Worm (Caenorhabditis elegans) whole organism, young adult: ENCODE results near the gene F13E9.16.

Experiments
- B0019.2 ChIP-seq: fragments of 200-800 bp; sonication (Bioruptor generic); conservative IDR thresholded peaks from 2 replicates; pipeline ENCODE4 v1.3.6; 2022; ENCODE audit warnings: missing genetic modification reagents, missing genetic modification characterization, missing compliant biosample characterization
- B0261.1 ChIP-seq: sonication (generic microtip); optimal IDR thresholded peaks from 2 replicates; lab custom pipeline; 2016; ENCODE audit warnings: mild to moderate bottlenecking, missing genetic modification characterization, moderate library complexity, missing compliant biosample characterization
- B0336.3 ChIP-seq: fragments of 200-800 bp; sonication (Bioruptor generic); IDR thresholded peaks from 2 replicates; pipeline ENCODE4 v1.3.6; 2022; ENCODE audit warnings: missing genetic modification characterization, missing compliant biosample characterization
- C17E4.6 ChIP-seq: fragments of 200-800 bp; sonication (Bioruptor generic); IDR thresholded peaks from 2 replicates; pipeline ENCODE4 v1.3.6; 2022; ENCODE audit warnings: missing genetic modification reagents, missing genetic modification characterization, missing compliant biosample characterization
- F52B5.7 ChIP-seq: sonication (generic microtip); optimal IDR thresholded peaks from 2 replicates; lab custom pipeline; 2016; ENCODE audit warnings: mild to moderate bottlenecking, missing genetic modification characterization, missing compliant biosample characterization
- F55B11.4 ChIP-seq: sonication (generic microtip); optimal IDR thresholded peaks from 2 replicates; lab custom pipeline; 2016; ENCODE audit warnings: missing compliant biosample characterization, missing genetic modification characterization, borderline replicate concordance; ENCODE audit not compliant: insufficient read depth
- K11D2.4 ChIP-seq: fragments of 200-800 bp; sonication (Bioruptor generic); IDR thresholded peaks from 2 replicates; pipeline ENCODE4 v1.3.6; 2022; ENCODE audit warnings: missing genetic modification reagents, missing genetic modification characterization, missing compliant biosample characterization
- T26A5.8 ChIP-seq: sonication (generic microtip); optimal IDR thresholded peaks from 2 replicates; lab custom pipeline; 2016; ENCODE audit warnings: missing genetic modification characterization, missing compliant biosample characterization
- Y53F4B.3 ChIP-seq: fragments of 200-800 bp; sonication (Bioruptor generic); IDR thresholded peaks from 2 replicates; pipeline ENCODE4 v1.3.6; 2022; ENCODE audit warnings: missing genetic modification reagents, missing genetic modification characterization, missing compliant biosample characterization
- Y53G8AR.9 ChIP-seq: fragments of 200-800 bp; sonication (Bioruptor generic); conservative IDR thresholded peaks from 2 replicates; pipeline ENCODE4 v1.3.6; 2022; ENCODE audit warnings: missing genetic modification reagents, missing genetic modification characterization, missing compliant biosample characterization
- Y56A3A.18 ChIP-seq: fragments of 200-800 bp; sonication (Bioruptor generic); IDR thresholded peaks from 2 replicates; pipeline ENCODE4 v1.3.6; 2022; ENCODE audit warnings: missing genetic modification reagents, missing genetic modification characterization, missing compliant biosample characterization
- ZK185.1 ChIP-seq: sonication (generic microtip); optimal IDR thresholded peaks from 2 replicates; lab custom pipeline; 2016; ENCODE audit warnings: mild to moderate bottlenecking, missing genetic modification characterization, missing compliant biosample characterization; ENCODE audit not compliant: poor library complexity, severe bottlenecking
- aptf-3 ChIP-seq: fragments of 200-800 bp; sonication (Bioruptor generic); IDR thresholded peaks from 2 replicates; pipeline ENCODE4 v1.3.6; 2022; ENCODE audit warnings: missing genetic modification characterization, missing compliant biosample characterization
- athp-1 ChIP-seq: sonication (generic microtip); optimal IDR thresholded peaks from 2 replicates; lab custom pipeline; 2017; ENCODE audit warnings: mild to moderate bottlenecking, missing genetic modification characterization, missing compliant biosample characterization
- attf-3 ChIP-seq: fragments of 200-800 bp; sonication (Bioruptor generic); conservative IDR thresholded peaks from 2 replicates; pipeline ENCODE4 v1.3.6; 2022; ENCODE audit warnings: missing genetic modification reagents, missing genetic modification characterization, missing compliant biosample characterization
- attf-6 ChIP-seq: fragments of 200-800 bp; sonication (Bioruptor generic); IDR thresholded peaks from 2 replicates; pipeline ENCODE4 v1.3.6; 2022; ENCODE audit warnings: missing genetic modification reagents, missing genetic modification characterization, missing compliant biosample characterization
- bed-1 ChIP-seq: fragments of 200-800 bp; sonication (Bioruptor generic); IDR thresholded peaks from 2 replicates; pipeline ENCODE4 v1.3.6; 2022; ENCODE audit warnings: missing genetic modification reagents, missing genetic modification characterization, missing compliant biosample characterization
- ccch-3 ChIP-seq: fragments of 200-800 bp; sonication (Bioruptor generic); optimal IDR thresholded peaks from 2 replicates; lab custom pipeline; 2018; ENCODE audit warnings: mild to moderate bottlenecking, missing genetic modification characterization, missing compliant biosample characterization
- ceh-58 ChIP-seq: fragments of 200-800 bp; sonication (Bioruptor generic); IDR thresholded peaks from 2 replicates; pipeline ENCODE4 v1.3.6; 2022; ENCODE audit warnings: missing genetic modification characterization, missing compliant biosample characterization
- ceh-91 ChIP-seq: fragments of 200-800 bp; sonication (Bioruptor generic); IDR thresholded peaks from 2 replicates; pipeline ENCODE4 v1.3.6; 2022; ENCODE audit warnings: missing genetic modification reagents, missing genetic modification characterization, missing compliant biosample characterization
- die-1 ChIP-seq: sonication (generic microtip); optimal IDR thresholded peaks from 2 replicates; lab custom pipeline; 2016; ENCODE audit warnings: missing genotype, mild to moderate bottlenecking, missing genetic modification characterization, missing compliant biosample characterization
- dox-1 ChIP-seq: fragments of 200-800 bp; sonication (Bioruptor generic); IDR thresholded peaks from 2 replicates; pipeline ENCODE4 v1.3.6; 2022; ENCODE audit warnings: missing genetic modification reagents, missing genetic modification characterization, missing compliant biosample characterization
- dpff-1 ChIP-seq: sonication (generic microtip); optimal IDR thresholded peaks from 2 replicates; lab custom pipeline; 2017; ENCODE audit warnings: mild to moderate bottlenecking, missing genetic modification characterization, missing compliant biosample characterization
- fkh-3 ChIP-seq: sonication (generic microtip); optimal IDR thresholded peaks from 2 replicates; lab custom pipeline; 2016; ENCODE audit warnings: mild to moderate bottlenecking, missing genetic modification characterization, missing compliant biosample characterization
- him-1 ChIP-seq: sonication (generic microtip); optimal IDR thresholded peaks from 2 replicates; lab custom pipeline; 2016; ENCODE audit warnings: missing genotype, missing genetic modification reagents, missing genetic modification characterization, missing compliant biosample characterization
- hlh-12 ChIP-seq: sonication (generic microtip); optimal IDR thresholded peaks from 2 replicates; lab custom pipeline; 2016; ENCODE audit warnings: missing genetic modification characterization, missing compliant biosample characterization
- hsf-1 ChIP-seq: fragments of 200-800 bp; sonication (Bioruptor generic); IDR thresholded peaks from 2 replicates; pipeline ENCODE4 v1.3.6; 2022; ENCODE audit warnings: missing genetic modification reagents, missing genetic modification characterization, missing compliant biosample characterization
- let-526 ChIP-seq: fragments of 200-800 bp; sonication (Bioruptor generic); IDR thresholded peaks from 2 replicates; pipeline ENCODE4 v1.3.6; 2022; ENCODE audit warnings: missing genetic modification reagents, missing genetic modification characterization, missing compliant biosample characterization
- lin-40 ChIP-seq: sonication (generic microtip); optimal IDR thresholded peaks from 2 replicates; lab custom pipeline; 2016; ENCODE audit warnings: missing genetic modification characterization, mild to moderate bottlenecking, missing compliant biosample characterization, missing genotype, missing genetic modification reagents
- madf-6 ChIP-seq: fragments of 200-800 bp; sonication (Bioruptor generic); IDR thresholded peaks from 2 replicates; pipeline ENCODE4 v1.3.6; 2022; ENCODE audit warnings: missing genetic modification reagents, missing genetic modification characterization, missing compliant biosample characterization
- madf-8 ChIP-seq: fragments of 200-800 bp; sonication (Bioruptor generic); conservative IDR thresholded peaks from 2 replicates; pipeline ENCODE4 v1.3.6; 2022; ENCODE audit warnings: missing genetic modification reagents, missing genetic modification characterization, missing compliant biosample characterization
- mes-4 ChIP-seq: sonication (generic microtip); optimal IDR thresholded peaks from 2 replicates; lab custom pipeline; 2016; ENCODE audit warnings: missing genotype, missing genetic modification characterization, missing compliant biosample characterization
- nfyb-1 ChIP-seq: fragments of 200-800 bp; sonication (Bioruptor generic); IDR thresholded peaks from 2 replicates; pipeline ENCODE4 v1.3.6; 2022; ENCODE audit warnings: missing genetic modification reagents, missing genetic modification characterization, missing compliant biosample characterization
- nhr-179 ChIP-seq: sonication (generic microtip); optimal IDR thresholded peaks from 2 replicates; lab custom pipeline; 2016; ENCODE audit warnings: mild to moderate bottlenecking, missing genetic modification characterization, missing compliant biosample characterization
- nhr-27 ChIP-seq: fragments of 200-800 bp; sonication (Bioruptor generic); optimal IDR thresholded peaks from 2 replicates; lab custom pipeline; 2018; ENCODE audit warnings: mild to moderate bottlenecking, missing genetic modification characterization, moderate library complexity, missing compliant biosample characterization
- nhr-80 ChIP-seq: sonication (generic microtip); optimal IDR thresholded peaks from 2 replicates; lab custom pipeline; 2016; ENCODE audit warnings: missing genetic modification characterization, missing compliant biosample characterization
- nhr-90 ChIP-seq: sonication (generic microtip); optimal IDR thresholded peaks from 2 replicates; lab custom pipeline; 2016; ENCODE audit warnings: missing genotype, mild to moderate bottlenecking, missing genetic modification characterization, missing compliant biosample characterization
- pbrm-1 ChIP-seq: fragments of 200-800 bp; sonication (Bioruptor generic); IDR thresholded peaks from 2 replicates; pipeline ENCODE4 v1.3.6; 2022; ENCODE audit warnings: missing genetic modification reagents, missing genetic modification characterization, missing compliant biosample characterization
- repo-1 ChIP-seq: sonication (generic microtip); optimal IDR thresholded peaks from 2 replicates; lab custom pipeline; 2017; ENCODE audit warnings: mild to moderate bottlenecking, missing genetic modification characterization, missing compliant biosample characterization
- sdz-38 ChIP-seq: sonication (generic microtip); optimal IDR thresholded peaks from 2 replicates; lab custom pipeline; 2016; ENCODE audit warnings: missing genotype, missing genetic modification characterization, missing compliant biosample characterization
- snpc-1.3 ChIP-seq: sonication (generic microtip); optimal IDR thresholded peaks from 2 replicates; lab custom pipeline; 2017; ENCODE audit warnings: missing genetic modification characterization, mild to moderate bottlenecking, missing compliant biosample characterization, antibody characterized with exemption, moderate library complexity, missing genotype, missing genetic modification reagents; ENCODE audit not compliant: insufficient read depth
- snpc-4 ChIP-seq, 5 experiments: fragments of 150-350 bp in 1 of 5; sonication (generic microtip) in 4 of 5; optimal IDR thresholded peaks; 2 replicates each; lab custom pipeline; 2014 to 2018; ENCODE audit warnings: missing genetic modification characterization in 5 of 5, missing biosample characterization in 3 of 5, antibody characterized with exemption in 2 of 5, mild to moderate bottlenecking in 2 of 5, missing compliant biosample characterization in 2 of 5, missing genotype in 2 of 5, moderate library complexity in 2 of 5, missing genetic modification reagents in 1 of 5
- tbx-9 ChIP-seq: sonication (generic microtip); optimal IDR thresholded peaks from 2 replicates; lab custom pipeline; 2016; ENCODE audit warnings: borderline replicate concordance, missing genetic modification characterization, inconsistent platforms, missing compliant biosample characterization
- zim-3 ChIP-seq: sonication (generic microtip); optimal IDR thresholded peaks from 2 replicates; lab custom pipeline; 2017; ENCODE audit warnings: mild to moderate bottlenecking, missing genetic modification characterization, moderate library complexity, missing compliant biosample characterization

The F13E9.16 gene

DNA sequence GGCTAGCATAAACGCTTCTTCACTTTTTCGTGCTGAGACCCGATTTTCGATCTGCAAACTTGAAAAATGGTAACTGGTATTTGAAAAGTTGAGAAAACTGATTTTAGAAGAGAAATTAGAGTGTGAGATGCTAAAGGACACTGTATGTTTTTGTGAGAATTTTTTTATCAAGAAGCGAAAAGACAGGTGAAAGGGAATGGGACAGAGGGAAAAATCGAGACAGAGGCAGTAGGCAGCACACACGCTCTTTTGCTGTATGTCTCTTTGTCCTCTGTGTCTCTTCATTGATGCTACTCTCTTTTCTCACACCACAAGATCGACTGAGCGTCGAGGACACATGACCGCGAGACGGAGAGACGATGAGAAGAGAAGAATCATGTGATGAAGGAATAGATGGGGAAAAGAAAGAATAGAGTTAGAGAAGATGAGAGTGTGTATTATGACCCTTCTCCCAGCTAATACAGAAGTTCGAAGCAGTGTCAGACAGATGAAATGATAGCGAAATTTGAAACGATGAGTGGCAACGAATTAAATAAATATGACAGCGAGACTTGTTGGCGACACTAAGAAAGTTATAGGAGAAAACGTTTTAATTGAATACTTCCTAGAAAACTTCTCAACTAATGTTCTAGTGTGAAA is 48.8 kb upstream of the F13E9.16 start, which contains the start of gene lgg-2 (continued):
- TF ChIP-seq lin-40 (tag; lab: Kevin White, UChicago), result peak; percentile 95
- TF ChIP-seq snpc-1.3 (tag; lab: Kevin White, UChicago), result no peak
- peak; percentile 31; the same call in 1 of the 2 replicates for TF ChIP-seq attf-3 (GFP tag; lab: Robert Waterston, UW)
- TF ChIP-seq ceh-91 (GFP tag; lab: Robert Waterston, UW), result no peak
- no peak for TF ChIP-seq zim-3 (tag; lab: Kevin White, UChicago)
- TF ChIP-seq pbrm-1, result peak; percentile 77; the same call in 1 of the 2 replicates
- TF ChIP-seq nfyb-1 (GFP tag; lab: Robert Waterston, UW), result peak; percentile 92
- TF ChIP-seq ceh-58 (GFP tag; lab: Robert Waterston, UW), result no peak
- TF ChIP-seq madf-8 (GFP tag; lab: Robert Waterston, UW), result no peak
- TF ChIP-seq ZK185.1 (tag; lab: Kevin White, UChicago), result peak; percentile 69
- TF ChIP-seq T26A5.8 (tag; lab: Kevin White, UChicago), result no peak
- no peak for TF ChIP-seq Y53F4B.3
- no peak for TF ChIP-seq hsf-1 (GFP tag; lab: Robert Waterston, UW)
- TF ChIP-seq B0261.1, result peak; percentile 9
- peak; percentile 21 for TF ChIP-seq die-1 (tag; lab: Kevin White, UChicago)
- no peak for TF ChIP-seq snpc-4 (GFP tag; optimal IDR thresholded peaks at IDR 0.05; lab: Kevin White, UChicago)
- TF ChIP-seq snpc-4 (tag; optimal IDR thresholded peaks at IDR 0.05; lab: Kevin White, UChicago), result peak in 3 of 4 experiments; percentile 25 to 71 (median 67)
- TF ChIP-seq let-526 (GFP tag; lab: Robert Waterston, UW), result peak; percentile 28; the same call in 1 of the 2 replicates
- no peak for TF ChIP-seq tbx-9 (tag; lab: Kevin White, UChicago)
- TF ChIP-seq Y53G8AR.9 (GFP tag; lab: Robert Waterston, UW), result peak; percentile 83
- TF ChIP-seq mes-4 (tag; lab: Kevin White, UChicago), result no peak
- peak; percentile 76 for TF ChIP-seq dox-1 (GFP tag; lab: Robert Waterston, UW)
- TF ChIP-seq Y56A3A.18 (GFP tag; lab: Robert Waterston, UW), result peak; percentile 42; the same call in 1 of the 2 replicates
- no peak for TF ChIP-seq aptf-3 (GFP tag; lab: Robert Waterston, UW)
- TF ChIP-seq B0019.2 (GFP tag; lab: Robert Waterston, UW), result no peak
- TF ChIP-seq athp-1 (tag; lab: Kevin White, UChicago), result no peak
- TF ChIP-seq attf-6 (GFP tag; lab: Robert Waterston, UW), result no peak
- no peak for TF ChIP-seq hlh-12 (tag; lab: Kevin White, UChicago)
- no peak for TF ChIP-seq F52B5.7 (tag; lab: Kevin White, UChicago)
- no peak for TF ChIP-seq F55B11.4
- peak; percentile 92 for TF ChIP-seq nhr-80 (tag; lab: Kevin White, UChicago)
- no peak for TF ChIP-seq fkh-3 (tag; lab: Kevin White, UChicago)
- peak; percentile 47 for TF ChIP-seq repo-1 (tag; lab: Kevin White, UChicago)
- no peak for TF ChIP-seq nhr-179 (tag; lab: Kevin White, UChicago)
- no peak for TF ChIP-seq ccch-3 (GFP tag; lab: Kevin White, UChicago)
- no peak for TF ChIP-seq him-1 (tag; lab: Kevin White, UChicago)
- 0 out of 2 replicates have a peak, but pooled peaks have one; percentile 8 for TF ChIP-seq C17E4.6 (GFP tag; lab: Robert Waterston, UW)
- TF ChIP-seq K11D2.4 (GFP tag; lab: Robert Waterston, UW), result peak; percentile 91
- peak; percentile 61 for TF ChIP-seq nhr-90 (tag; lab: Kevin White, UChicago)
- peak; percentile 67; the same call in 1 of the 2 replicates for TF ChIP-seq B0336.3 (GFP tag; lab: Robert Waterston, UW)
- 0 out of 2 replicates have a peak, but pooled peaks have one; percentile 9 for TF ChIP-seq madf-6
- no peak for TF ChIP-seq bed-1 (GFP tag; lab: Robert Waterston, UW)
- TF ChIP-seq dpff-1 (tag; lab: Kevin White, UChicago), result no peak
- TF ChIP-seq sdz-38 (tag; lab: Kevin White, UChicago), result no peak
- TF ChIP-seq nhr-27 (tag; lab: Kevin White, UChicago), result no peak
- TF ChIP-seq, all 124 proteins: peak for 62
